Fruit fly (Drosophila melanogaster) whole organism, embryonic: Measurements from ENCODE around the gene CG18233.

Experiments
- Adf1 ChIP-seq: fragments of 200-800 bp; sonication (Bioruptor generic); IDR thresholded peaks from 2 replicates; pipeline ENCODE4 v1.3.6; 2022; ENCODE audit warnings: missing biosample characterization, missing genetic modification characterization
- CG12104 ChIP-seq: fragments of 200-800 bp; sonication (Bioruptor generic); optimal IDR thresholded peaks from 3 replicates; lab custom pipeline; 2016; ENCODE audit warnings: missing biosample characterization, missing genetic modification characterization
- CG2889 ChIP-seq: fragments of 200-800 bp; sonication (Bioruptor generic); IDR thresholded peaks from 3 replicates; pipeline ENCODE4 v1.3.6; 2022; ENCODE audit warnings: missing biosample characterization, missing genetic modification characterization
- CG3726 ChIP-seq: fragments of 200-800 bp; sonication (Bioruptor generic); IDR thresholded peaks from 3 replicates; pipeline ENCODE4, ENCODE4 v1.3.6; 2022; ENCODE audit warnings: missing biosample characterization, missing genetic modification characterization
- CG4707 ChIP-seq: fragments of 200-800 bp; sonication (Bioruptor generic); optimal IDR thresholded peaks from 2 replicates; lab custom pipeline; 2018; ENCODE audit warnings: missing biosample characterization, mild to moderate bottlenecking, missing genetic modification characterization, moderate library complexity
- CG5180 ChIP-seq: fragments of 200-800 bp; sonication (Bioruptor generic); optimal IDR thresholded peaks from 3 replicates; lab custom pipeline; 2017; ENCODE audit warnings: missing biosample characterization, missing genetic modification characterization, mild to moderate bottlenecking, moderate library complexity, missing genetic modification reagents
- E2f2 ChIP-seq: fragments of 200-800 bp; sonication (Bioruptor generic); IDR thresholded peaks from 2 replicates; pipeline ENCODE4 v1.3.6; 2022; ENCODE audit warnings: missing biosample characterization, missing genetic modification characterization
- knrl ChIP-seq: fragments of 200-800 bp; sonication (Bioruptor generic); IDR thresholded peaks from 3 replicates; pipeline ENCODE4 v1.3.6; 2022; ENCODE audit warnings: missing biosample characterization, missing genetic modification characterization; ENCODE audit not compliant: partially characterized antibody
- ro ChIP-seq: fragments of 200-800 bp; sonication (Bioruptor generic); IDR thresholded peaks from 2 replicates; pipeline ENCODE4 v1.3.6; 2022; ENCODE audit warnings: missing biosample characterization, missing genetic modification characterization

dm6 chr3L:18625786-18626185 lies 20.5 kb downstream of the CG18233 start, which contains the start of gene MYPT-75D:
- no peak for TF ChIP-seq CG2889 (GFP tag; lab: Robert Waterston, UW)
- TF ChIP-seq CG12104, result no peak
- no peak for TF ChIP-seq ro
- no peak for TF ChIP-seq CG3726 (GFP tag; lab: Robert Waterston, UW)
- peak; percentile 35 for TF ChIP-seq CG4707 (GFP tag; lab: Kevin White, UChicago)
- no peak for TF ChIP-seq CG5180
- TF ChIP-seq knrl (GFP tag; lab: Robert Waterston, UW), result peak; percentile 80
- TF ChIP-seq E2f2 (GFP tag; lab: Robert Waterston, UW), result peak; percentile 89
- TF ChIP-seq Adf1 (GFP tag; lab: Robert Waterston, UW), result peak; percentile 39; the same call in 1 of the 2 replicates
